Fruit fly (Drosophila melanogaster) whole organism, embryonic: ENCODE measurements around the gene pbl.
A peak's percentile ranks its signal among the peaks of the same experiment; 100 is the strongest.

Experiments
- CG10543 ChIP-seq: fragments of 200-800 bp; sonication (Bioruptor generic); optimal IDR thresholded peaks from 3 replicates; lab custom pipeline; 2017; ENCODE audit warnings: missing biosample characterization, mild to moderate bottlenecking, missing genetic modification characterization, moderate library complexity
- CG12236 ChIP-seq: fragments of 200-800 bp; sonication (Bioruptor generic); optimal IDR thresholded peaks from 2 replicates; lab custom pipeline; 2016; ENCODE audit warnings: missing biosample characterization, missing genetic modification characterization
- CG1603 ChIP-seq: fragments of 200-800 bp; sonication (Bioruptor generic); optimal IDR thresholded peaks from 2 replicates; lab custom pipeline; 2019; ENCODE audit warnings: missing biosample characterization, mild to moderate bottlenecking, missing genetic modification characterization, moderate library complexity
- CG18619 ChIP-seq: fragments of 200-800 bp; sonication (Bioruptor generic); optimal IDR thresholded peaks from 3 replicates; lab custom pipeline; 2017; ENCODE audit warnings: missing biosample characterization, mild to moderate bottlenecking, missing genetic modification characterization
- CG2129 ChIP-seq: fragments of 200-800 bp; sonication (Bioruptor generic); IDR thresholded peaks from 2 replicates; pipeline ENCODE4 v1.3.6; 2022; ENCODE audit warnings: missing biosample characterization, missing genetic modification characterization; ENCODE audit not compliant: partially characterized antibody
- CG2678 ChIP-seq: fragments of 200-800 bp; sonication (Bioruptor generic); optimal IDR thresholded peaks from 3 replicates; lab custom pipeline; 2019; ENCODE audit warnings: missing biosample characterization, mild to moderate bottlenecking, missing genetic modification characterization, moderate library complexity
- CG3838 ChIP-seq: fragments of 200-800 bp; sonication (Bioruptor generic); optimal IDR thresholded peaks from 3 replicates; lab custom pipeline; 2016; ENCODE audit warnings: missing biosample characterization, missing genetic modification characterization
- CG4282 ChIP-seq: fragments of 200-800 bp; sonication (Bioruptor generic); optimal IDR thresholded peaks from 2 replicates; lab custom pipeline; 2016; ENCODE audit warnings: missing biosample characterization, missing genetic modification characterization
- CG6272 ChIP-seq: fragments of 200-800 bp; sonication (Bioruptor generic); IDR thresholded peaks from 2 replicates; pipeline ENCODE4 v1.3.6; 2022; ENCODE audit warnings: missing biosample characterization, missing genetic modification characterization
- CG6683 ChIP-seq: fragments of 200-800 bp; sonication (Bioruptor generic); optimal IDR thresholded peaks from 2 replicates; lab custom pipeline; 2017; ENCODE audit warnings: missing biosample characterization, mild to moderate bottlenecking, missing genetic modification characterization, missing genetic modification reagents
- CG6765 ChIP-seq: fragments of 200-800 bp; sonication (Bioruptor generic); optimal IDR thresholded peaks from 3 replicates; lab custom pipeline; 2017; ENCODE audit warnings: missing biosample characterization, mild to moderate bottlenecking, missing genetic modification characterization
- CG6791 ChIP-seq: fragments of 200-800 bp; sonication (Bioruptor generic); IDR thresholded peaks from 3 replicates; pipeline ENCODE4 v1.3.6; 2022; ENCODE audit warnings: missing biosample characterization, missing genetic modification characterization; ENCODE audit not compliant: partially characterized antibody
- CG7556 ChIP-seq: fragments of 200-800 bp; sonication (Bioruptor generic); optimal IDR thresholded peaks from 2 replicates; lab custom pipeline; 2017; ENCODE audit warnings: missing biosample characterization, mild to moderate bottlenecking, missing genetic modification characterization
- CrebB ChIP-seq: fragments of 200-800 bp; sonication (Bioruptor generic); optimal IDR thresholded peaks from 3 replicates; lab custom pipeline; 2018; ENCODE audit warnings: missing biosample characterization, mild to moderate bottlenecking, missing genetic modification characterization
- D ChIP-seq, 2 experiments: fragments of 200-800 bp in 1 of 2; fragments of >200 bp in 1 of 2; sonication (Bioruptor generic) in 1 of 2; optimal IDR thresholded peaks; 2 replicates in 1 of 2; 3 replicates in 1 of 2; lab custom pipeline; 2017; ENCODE audit warnings: mild to moderate bottlenecking in 1 of 2, missing biosample characterization in 1 of 2, missing genetic modification characterization in 1 of 2, missing genetic modification reagents in 1 of 2
- Dfd ChIP-seq, 2 experiments: fragments of >200 bp; optimal IDR thresholded peaks; 2 replicates each; lab custom pipeline; 2017; ENCODE audit warnings: missing biosample characterization in 2 of 2, missing genetic modification characterization in 2 of 2
- Dll ChIP-seq: fragments of 200-800 bp; sonication (Bioruptor generic); IDR thresholded peaks from 4 replicates; pipeline ENCODE4 v1.3.6; 2022; ENCODE audit warnings: missing biosample characterization, missing genetic modification characterization; ENCODE audit not compliant: partially characterized antibody
- Doc2 ChIP-seq: fragments of 200-800 bp; sonication (Bioruptor generic); IDR thresholded peaks from 2 replicates; pipeline ENCODE4 v1.3.6; 2022; ENCODE audit warnings: missing biosample characterization, missing genetic modification characterization
- Ets65A ChIP-seq: fragments of 200-800 bp; sonication (Bioruptor generic); peaks from one replicate; lab custom pipeline; 2016; ENCODE audit warnings: missing biosample characterization, missing genetic modification characterization
- Fer1 ChIP-seq: fragments of 200-800 bp; sonication (Bioruptor generic); optimal IDR thresholded peaks from 2 replicates; lab custom pipeline; 2017; ENCODE audit warnings: missing biosample characterization, mild to moderate bottlenecking, missing genetic modification characterization
- HHEX ChIP-seq: fragments of 200-800 bp; sonication (Bioruptor generic); optimal IDR thresholded peaks from 3 replicates; lab custom pipeline; 2017; ENCODE audit warnings: missing biosample characterization, mild to moderate bottlenecking, missing genetic modification characterization, missing genetic modification reagents
- HmgD ChIP-seq: fragments of 200-800 bp; sonication (Bioruptor generic); optimal IDR thresholded peaks from 3 replicates; lab custom pipeline; 2016; ENCODE audit warnings: missing biosample characterization, missing genetic modification characterization
- HmgZ ChIP-seq: fragments of 200-800 bp; sonication (Bioruptor generic); optimal IDR thresholded peaks from 2 replicates; lab custom pipeline; 2018; ENCODE audit warnings: missing biosample characterization, mild to moderate bottlenecking, missing genetic modification characterization
- Mrtf ChIP-seq: fragments of 200-800 bp; sonication (Bioruptor generic); IDR thresholded peaks from 3 replicates; pipeline ENCODE4 v1.3.6; 2022; ENCODE audit warnings: missing biosample characterization, missing genetic modification characterization
- NC2β ChIP-seq: fragments of 200-800 bp; sonication (Bioruptor generic); optimal IDR thresholded peaks from 2 replicates; lab custom pipeline; 2016; ENCODE audit warnings: missing biosample characterization, missing genetic modification characterization
- Optix ChIP-seq: fragments of 200-800 bp; sonication (Bioruptor generic); IDR thresholded peaks from 3 replicates; pipeline ENCODE4 v1.3.6; 2022; ENCODE audit warnings: missing biosample characterization, missing genetic modification characterization
- Poxn ChIP-seq: fragments of 200-800 bp; sonication (Bioruptor generic); IDR thresholded peaks from 2 replicates; pipeline ENCODE4 v1.3.6; 2022; ENCODE audit warnings: missing biosample characterization, missing genetic modification characterization
- Stat92E ChIP-seq, 3 experiments: fragments of >200 bp in 2 of 3; fragments of 200-800 bp in 1 of 3; sonication (Bioruptor generic) in 1 of 3; optimal IDR thresholded peaks; 2 replicates each; lab custom pipeline; 2017 to 2019; ENCODE audit warnings: missing biosample characterization in 3 of 3, missing genetic modification characterization in 3 of 3, mild to moderate bottlenecking in 1 of 3, moderate library complexity in 1 of 3
- Vsx1 ChIP-seq: fragments of 200-800 bp; sonication (Bioruptor generic); optimal IDR thresholded peaks from 2 replicates; lab custom pipeline; 2017; ENCODE audit warnings: missing biosample characterization, mild to moderate bottlenecking, missing genetic modification characterization, missing genetic modification reagents
- ac ChIP-seq: fragments of 200-800 bp; sonication (Bioruptor generic); optimal IDR thresholded peaks from 3 replicates; lab custom pipeline; 2017; ENCODE audit warnings: missing biosample characterization, mild to moderate bottlenecking, missing genetic modification characterization
- ap ChIP-seq: fragments of 200-800 bp; sonication (Bioruptor generic); IDR thresholded peaks from 2 replicates; pipeline ENCODE4 v1.3.6; 2022; ENCODE audit warnings: missing biosample characterization, missing genetic modification characterization
- bigmax ChIP-seq: fragments of 200-800 bp; sonication (Bioruptor generic); optimal IDR thresholded peaks from 2 replicates; lab custom pipeline; 2018; ENCODE audit warnings: missing biosample characterization, mild to moderate bottlenecking, missing genetic modification characterization
- caup ChIP-seq: fragments of 200-800 bp; sonication (Bioruptor generic); optimal IDR thresholded peaks from 3 replicates; lab custom pipeline; 2017; ENCODE audit warnings: missing biosample characterization, mild to moderate bottlenecking, missing genetic modification characterization, moderate library complexity; ENCODE audit not compliant: severe bottlenecking
- croc ChIP-seq: fragments of 200-800 bp; sonication (Bioruptor generic); conservative IDR thresholded peaks from 3 replicates; pipeline ENCODE4 v1.3.6; 2022; ENCODE audit warnings: missing biosample characterization, missing genetic modification characterization
- dan ChIP-seq: fragments of 200-800 bp; sonication (Bioruptor generic); IDR thresholded peaks from 2 replicates; pipeline ENCODE4 v1.3.6; 2022; ENCODE audit warnings: missing biosample characterization, missing genetic modification characterization
- danr ChIP-seq: fragments of 200-800 bp; sonication (Bioruptor generic); IDR thresholded peaks from 2 replicates; pipeline ENCODE4 v1.3.6; 2022; ENCODE audit warnings: missing biosample characterization, missing genetic modification characterization
- dm ChIP-seq: fragments of 200-800 bp; sonication (Bioruptor generic); optimal IDR thresholded peaks from 3 replicates; lab custom pipeline; 2016; ENCODE audit warnings: missing biosample characterization, missing genetic modification characterization
- eyg ChIP-seq: fragments of 200-800 bp; sonication (Bioruptor generic); optimal IDR thresholded peaks from 3 replicates; lab custom pipeline; 2016; ENCODE audit warnings: missing biosample characterization, missing genetic modification characterization
- gce ChIP-seq: fragments of 200-800 bp; sonication (Bioruptor generic); IDR thresholded peaks from 3 replicates; pipeline ENCODE4 v1.3.6; 2022; ENCODE audit warnings: missing biosample characterization, missing genetic modification characterization
- gcm ChIP-seq: fragments of 200-800 bp; sonication (Bioruptor generic); optimal IDR thresholded peaks from 2 replicates; lab custom pipeline; 2019; ENCODE audit warnings: missing biosample characterization, mild to moderate bottlenecking, missing genetic modification characterization, moderate library complexity
- grau ChIP-seq: fragments of 200-800 bp; optimal IDR thresholded peaks from 3 replicates; lab custom pipeline; 2019; ENCODE audit warnings: missing biosample characterization, mild to moderate bottlenecking, missing genetic modification characterization, moderate library complexity
- lola ChIP-seq, 3 experiments: fragments of >200 bp in 2 of 3; fragments of 200-800 bp in 1 of 3; sonication (Bioruptor generic) in 1 of 3; optimal IDR thresholded peaks; 2 replicates each; lab custom pipeline; 2017 to 2019; ENCODE audit warnings: missing biosample characterization in 3 of 3, missing genetic modification characterization in 3 of 3, mild to moderate bottlenecking in 1 of 3, moderate library complexity in 1 of 3
- prd ChIP-seq, 3 experiments: fragments of >200 bp in 2 of 3; fragments of 200-800 bp in 1 of 3; sonication (Bioruptor generic) in 1 of 3; optimal IDR thresholded peaks in 2 of 3; IDR thresholded peaks in 1 of 3; 2 replicates in 2 of 3; 3 replicates in 1 of 3; pipeline versions ENCODE4 v1.3.6 to Lab custom; 2017 to 2022; ENCODE audit warnings: missing biosample characterization in 1 of 3, missing genetic modification characterization in 1 of 3
- scrt ChIP-seq: fragments of 200-800 bp; sonication (Bioruptor generic); optimal IDR thresholded peaks from 2 replicates; lab custom pipeline; 2018; ENCODE audit warnings: missing biosample characterization, mild to moderate bottlenecking, missing genetic modification characterization, moderate library complexity
- slbo ChIP-seq: fragments of 200-800 bp; sonication (Bioruptor generic); IDR thresholded peaks from 2 replicates; pipeline ENCODE4 v1.3.6; 2022; ENCODE audit warnings: missing biosample characterization, missing genetic modification characterization
- tio ChIP-seq: fragments of 200-800 bp; sonication (Bioruptor generic); optimal IDR thresholded peaks from 2 replicates; lab custom pipeline; 2017; ENCODE audit warnings: missing biosample characterization, missing genetic modification characterization, inconsistent platforms
- ttk ChIP-seq: fragments of 200-800 bp; sonication (Bioruptor generic); IDR thresholded peaks from 2 replicates; pipeline ENCODE4 v2.1.2; 2022; ENCODE audit warnings: missing biosample characterization, missing genetic modification characterization
- z ChIP-seq: fragments of 200-800 bp; sonication (Bioruptor generic); IDR thresholded peaks from 3 replicates; pipeline ENCODE4 v1.3.6; 2022; ENCODE audit warnings: missing biosample characterization, missing genetic modification characterization
- zfh2 ChIP-seq: fragments of 200-800 bp; sonication (Bioruptor generic); optimal IDR thresholded peaks from 2 replicates; lab custom pipeline; 2016; ENCODE audit warnings: missing biosample characterization, missing genetic modification characterization

The pbl gene

dm6 chr3L:7863766-7864305 is 47.9 kb downstream of the pbl start (continued):
- no peak for TF ChIP-seq lola (GFP tag; optimal IDR thresholded peaks at IDR 0.05; lab: Kevin White, UChicago)
- peak; percentile 26 for TF ChIP-seq CG6765 (GFP tag; lab: Kevin White, UChicago)
- TF ChIP-seq HmgD (GFP tag; lab: Kevin White, UChicago) = no peak
- peak; percentile 70 for TF ChIP-seq CG7556 (GFP tag; lab: Kevin White, UChicago)
- 0 out of 2 replicates have a peak, but pooled peaks have one; percentile 23 for TF ChIP-seq CG6272 (GFP tag; lab: Robert Waterston, UW)
- no peak for TF ChIP-seq Dll (GFP tag; lab: Robert Waterston, UW)
- TF ChIP-seq grau = peak; percentile 81
- TF ChIP-seq HHEX = peak; percentile 74
- TF ChIP-seq CG1603 (tag; lab: Kevin White, UChicago) = no peak
- TF ChIP-seq ac = no peak
- no peak for TF ChIP-seq dm (GFP tag; lab: Kevin White, UChicago)
- TF ChIP-seq Mrtf (GFP tag; lab: Robert Waterston, UW) = peak; percentile 59
- peak; percentile 92 for TF ChIP-seq slbo (GFP tag; lab: Robert Waterston, UW)
- peak; percentile 51 for TF ChIP-seq HmgZ
- TF ChIP-seq caup (GFP tag; lab: Kevin White, UChicago) = peak; percentile 57
- peak; percentile 43 for TF ChIP-seq CG10543
- 0 out of 2 replicates have a peak, but pooled peaks have one; percentile 53 for TF ChIP-seq Poxn (GFP tag; lab: Robert Waterston, UW)
- TF ChIP-seq CG18619 (GFP tag; lab: Kevin White, UChicago) = peak; percentile 68
- peak; percentile 49; the same call in 1 of the 2 replicates for TF ChIP-seq danr
- peak; percentile 88 for TF ChIP-seq CG2678 (tag; lab: Kevin White, UChicago)
- TF ChIP-seq CG4282 = no peak
- peak; percentile 76 for TF ChIP-seq Fer1 (GFP tag; lab: Kevin White, UChicago)
- no peak for TF ChIP-seq bigmax (GFP tag; lab: Kevin White, UChicago)
- no peak for TF ChIP-seq Stat92E (GFP tag; optimal IDR thresholded peaks at IDR 0.05; lab: Kevin White, UChicago)
- no peak for TF ChIP-seq D (optimal IDR thresholded peaks at IDR 0.05; lab: Kevin White, UChicago)
- no peak for TF ChIP-seq D (GFP tag; optimal IDR thresholded peaks at IDR 0.05; lab: Kevin White, UChicago)
- peak; percentile 33 for TF ChIP-seq CrebB (tag; lab: Kevin White, UChicago)
- peak; percentile 55 for TF ChIP-seq tio (GFP tag; lab: Kevin White, UChicago)
- 0 out of 2 replicates have a peak, but pooled peaks have one; percentile 24 for TF ChIP-seq ap (GFP tag; lab: Robert Waterston, UW)
- no peak for TF ChIP-seq Vsx1 (GFP tag; lab: Kevin White, UChicago)
- no peak for TF ChIP-seq z
- no peak for TF ChIP-seq Doc2 (GFP tag; lab: Robert Waterston, UW)
- TF ChIP-seq CG3838 = no peak
- peak; percentile 46 for TF ChIP-seq zfh2 (GFP tag; lab: Kevin White, UChicago)
- TF ChIP-seq dan = no peak
- peak; percentile 24; the same call in 1 of the 3 replicates for TF ChIP-seq croc (GFP tag; lab: Robert Waterston, UW)
- TF ChIP-seq NC2β (GFP tag; lab: Kevin White, UChicago) = no peak
- TF ChIP-seq Dfd (GFP tag; optimal IDR thresholded peaks at IDR 0.05; lab: Kevin White, UChicago) = no peak
- TF ChIP-seq CG2129 (GFP tag; lab: Robert Waterston, UW) = no peak
- TF ChIP-seq CG12236 (GFP tag; lab: Kevin White, UChicago) = no peak
- TF ChIP-seq gcm (GFP tag; lab: Kevin White, UChicago) = no peak
- TF ChIP-seq prd (optimal IDR thresholded peaks at IDR 0.05; lab: Kevin White, UChicago) = no peak
- TF ChIP-seq prd (GFP tag; IDR thresholded peaks at IDR 0.05; lab: Robert Waterston, UW) = peak; percentile 69
- peak; percentile 42 for TF ChIP-seq CG6683
- TF ChIP-seq gce (GFP tag; lab: Robert Waterston, UW) = no peak
- TF ChIP-seq eyg (GFP tag; lab: Kevin White, UChicago) = no peak
- no peak for TF ChIP-seq Optix
- TF ChIP-seq scrt (GFP tag; lab: Kevin White, UChicago) = peak; percentile 53
- no peak for TF ChIP-seq Ets65A (GFP tag; lab: Kevin White, UChicago)
- TF ChIP-seq CG6791 (GFP tag; lab: Robert Waterston, UW) = no peak
- TF ChIP-seq ttk = no peak
